Fruit fly (Drosophila melanogaster): Measurements from ENCODE around the gene PGRP-LC.

PGRP-LC gene

dm6 chr3L:9370907-9371365, 32.3 kb downstream of the PGRP-LC start, which contains the start of gene Fdx1 (continued):
- peak; percentile 21; the same call in 1 of the 2 replicates for TF ChIP-seq esg (GFP tag; conservative IDR thresholded peaks at IDR 0.05)
- peak; percentile 58; the same call in 1 of the 3 replicates for TF ChIP-seq CG34422 (GFP tag; IDR thresholded peaks at IDR 0.05)
- peak; percentile 30; the same call in 1 of the 2 replicates for TF ChIP-seq CG7372 (GFP tag; IDR thresholded peaks at IDR 0.05)
- 0 out of 3 replicates have a peak, but pooled peaks have one; percentile 27 for TF ChIP-seq CG11456 (GFP tag; IDR thresholded peaks at IDR 0.05)
- TF ChIP-seq unc-4 (GFP tag; IDR thresholded peaks at IDR 0.05; ENCODE audit: partially characterized antibody): peak; percentile 70
- TF ChIP-seq BtbVII (GFP tag; optimal IDR thresholded peaks at IDR 0.05): peak; percentile 26
- TF ChIP-seq Nf-YC (tag; optimal IDR thresholded peaks at IDR 0.05): peak; percentile 52
- TF ChIP-seq Meics (GFP tag; optimal IDR thresholded peaks at IDR 0.05): peak; percentile 42
- TF ChIP-seq CG6683 (GFP tag; optimal IDR thresholded peaks at IDR 0.05): no peak
- peak; percentile 43 for TF ChIP-seq lbe (GFP tag; optimal IDR thresholded peaks at IDR 0.05)
- TF ChIP-seq CG30403 (GFP tag; optimal IDR thresholded peaks at IDR 0.05): peak; percentile 71
- TF ChIP-seq CG4730 (GFP tag; IDR thresholded peaks at IDR 0.05): no peak
- TF ChIP-seq Ets65A (GFP tag): no peak
- TF ChIP-seq CG12155 (GFP tag; optimal IDR thresholded peaks at IDR 0.05): peak; percentile 33
- peak; percentile 15 for TF ChIP-seq Dek (tag; optimal IDR thresholded peaks at IDR 0.05)
- peak; percentile 35 for TF ChIP-seq az2 (GFP tag; optimal IDR thresholded peaks at IDR 0.05)
- no peak for TF ChIP-seq zen (tag; optimal IDR thresholded peaks at IDR 0.05)
- no peak for TF ChIP-seq prd (optimal IDR thresholded peaks at IDR 0.05)
- 0 out of 3 replicates have a peak, but pooled peaks have one; percentile 33 for TF ChIP-seq prd (GFP tag; IDR thresholded peaks at IDR 0.05)
- TF ChIP-seq dan (GFP tag; IDR thresholded peaks at IDR 0.05): no peak
- peak; percentile 80 for TF ChIP-seq sqz (GFP tag; optimal IDR thresholded peaks at IDR 0.05)
- TF ChIP-seq sob (GFP tag; IDR thresholded peaks at IDR 0.05): 0 out of 2 replicates have a peak, but pooled peaks have one; percentile 48
- peak; percentile 48 for TF ChIP-seq CG13296 (GFP tag; optimal IDR thresholded peaks at IDR 0.05)
- TF ChIP-seq Hr3 (GFP tag; optimal IDR thresholded peaks at IDR 0.05): peak; percentile 35
- no peak for TF ChIP-seq CG7271 (tag; optimal IDR thresholded peaks at IDR 0.05)
- TF ChIP-seq CG18764 (GFP tag; optimal IDR thresholded peaks at IDR 0.05): peak; percentile 21
- TF ChIP-seq mam (GFP tag; optimal IDR thresholded peaks at IDR 0.05): peak; percentile 25
- peak; percentile 38 for TF ChIP-seq Fer1 (GFP tag; optimal IDR thresholded peaks at IDR 0.05)
- TF ChIP-seq dpn (GFP tag; optimal IDR thresholded peaks at IDR 0.05): peak in 1 of 2 experiments; percentile 59
- TF ChIP-seq inv (GFP tag; IDR thresholded peaks at IDR 0.05; ENCODE audit: partially characterized antibody): peak; percentile 37; the same call in 1 of the 2 replicates
- no peak for TF ChIP-seq CG4617 (GFP tag; optimal IDR thresholded peaks at IDR 0.05; ENCODE audit: borderline replicate concordance)
- TF ChIP-seq CG34224 (GFP tag; IDR thresholded peaks at IDR 0.05; ENCODE audit: partially characterized antibody): peak; percentile 47; the same call in 2 of the 3 replicates
- TF ChIP-seq CG9932 (GFP tag; IDR thresholded peaks at IDR 0.05): peak; percentile 71
- peak; percentile 64 for TF ChIP-seq Doc3 (GFP tag; IDR thresholded peaks at IDR 0.05; ENCODE audit: partially characterized antibody)
- TF ChIP-seq CG31365 (tag; optimal IDR thresholded peaks at IDR 0.05): no peak
- peak; percentile 5 for TF ChIP-seq caup (GFP tag; optimal IDR thresholded peaks at IDR 0.05; ENCODE audit: severe bottlenecking)
- peak; percentile 23 for TF ChIP-seq CG10979 (tag; optimal IDR thresholded peaks at IDR 0.05)
- peak; percentile 67 for TF ChIP-seq gem (tag; optimal IDR thresholded peaks at IDR 0.05)
- TF ChIP-seq CG11695 (GFP tag; IDR thresholded peaks at IDR 0.05): 0 out of 3 replicates have a peak, but pooled peaks have one; percentile 22
- TF ChIP-seq Sox102F (GFP tag; optimal IDR thresholded peaks at IDR 0.05): no peak
- TF ChIP-seq hkb (optimal IDR thresholded peaks at IDR 0.05): no peak
- TF ChIP-seq hkb (GFP tag; IDR thresholded peaks at IDR 0.05): peak; percentile 63; the same call in 1 of the 2 replicates
- peak; percentile 47 for TF ChIP-seq ind (GFP tag; optimal IDR thresholded peaks at IDR 0.05)
- 0 out of 2 replicates have a peak, but pooled peaks have one; percentile 17 for TF ChIP-seq CG32767 (GFP tag; IDR thresholded peaks at IDR 0.05)
- peak; percentile 67 for TF ChIP-seq Rfx (GFP tag; IDR thresholded peaks at IDR 0.05)
- TF ChIP-seq NC2α (GFP tag; optimal IDR thresholded peaks at IDR 0.05): no peak
- no peak for TF ChIP-seq jigr1 (GFP tag; IDR thresholded peaks at IDR 0.05)
- no peak for TF ChIP-seq TFAM (GFP tag; optimal IDR thresholded peaks at IDR 0.05)
- TF ChIP-seq C15 (GFP tag; IDR thresholded peaks at IDR 0.05): no peak
- TF ChIP-seq CG15514 (GFP tag; optimal IDR thresholded peaks at IDR 0.05): peak; percentile 64
